Worm (Caenorhabditis elegans) whole organism, early embryonic: ENCODE results near the gene nspg-14.

Experiments used
- B0310.2 ChIP-seq: sonication (generic microtip); optimal IDR thresholded peaks from 2 replicates; lab custom pipeline; 2016; ENCODE audit warnings: mild to moderate bottlenecking, missing genetic modification characterization, missing compliant biosample characterization
- tra-4 ChIP-seq: sonication (generic microtip); optimal IDR thresholded peaks from 2 replicates; lab custom pipeline; 2017; ENCODE audit warnings: missing genetic modification characterization, missing compliant biosample characterization

ce11 chrX:5209429-5209828 is 43.4 kb upstream of the nspg-14 start:
- TF ChIP-seq B0310.2 (tag; lab: Kevin White, UChicago) (no peak), tra-4 (no peak)
